Fruit fly (Drosophila melanogaster): ENCODE measurements around the gene CG18249.

The CG18249 gene

dm6 chr3R:8264302-8265080, 44.5 kb downstream of the CG18249 start, which contains the start of the genes RPA1 and Mcm2 (continued):
- peak; percentile 89 for TF ChIP-seq CG32532 (GFP tag; IDR thresholded peaks at IDR 0.05)
- no peak for TF ChIP-seq CG6854 (GFP tag; optimal IDR thresholded peaks at IDR 0.05)
- peak; percentile 82 for TF ChIP-seq NfI (GFP tag; optimal IDR thresholded peaks at IDR 0.05)
- peak; percentile 80 for TF ChIP-seq Hmr (GFP tag; optimal IDR thresholded peaks at IDR 0.05)
- peak; percentile 35 for TF ChIP-seq CG18011 (GFP tag; optimal IDR thresholded peaks at IDR 0.05)
- peak; percentile 85 for TF ChIP-seq CG2120 (GFP tag; optimal IDR thresholded peaks at IDR 0.05)
- TF ChIP-seq ttk (GFP tag; IDR thresholded peaks at IDR 0.05), result peak; percentile 55; the same call in 1 of the 2 replicates
- peak; percentile 43; the same call in 1 of the 2 replicates for TF ChIP-seq CG8765 (GFP tag; IDR thresholded peaks at IDR 0.05)
- peak; percentile 79; the same call in 2 of the 3 replicates for TF ChIP-seq H15 (GFP tag; IDR thresholded peaks at IDR 0.05)
- peak; percentile 63 for TF ChIP-seq fd96Cb (tag; optimal IDR thresholded peaks at IDR 0.05)
- TF ChIP-seq CG11247 (GFP tag; IDR thresholded peaks at IDR 0.05), result peak; percentile 74
- peak; percentile 89 for TF ChIP-seq CG13775 (GFP tag; optimal IDR thresholded peaks at IDR 0.05)
- TF ChIP-seq Gsc (GFP tag; IDR thresholded peaks at IDR 0.05), result 0 out of 2 replicates have a peak, but pooled peaks have one; percentile 53
- no peak for TF ChIP-seq D (optimal IDR thresholded peaks at IDR 0.05)
- peak; percentile 70 for TF ChIP-seq D (GFP tag; optimal IDR thresholded peaks at IDR 0.05)
- TF ChIP-seq CG7372 (GFP tag; IDR thresholded peaks at IDR 0.05), result peak; percentile 72; the same call in 1 of the 2 replicates
- no peak for TF ChIP-seq Sry-δ (GFP tag; optimal IDR thresholded peaks at IDR 0.05)
- TF ChIP-seq CG17912 (GFP tag; optimal IDR thresholded peaks at IDR 0.05), result no peak
- no peak for TF ChIP-seq jing (GFP tag; optimal IDR thresholded peaks at IDR 0.05)
- no peak for TF ChIP-seq CHES-1-like (GFP tag; optimal IDR thresholded peaks at IDR 0.05)
- no peak; the same call in 2 of the 3 replicates for TF ChIP-seq Optix (GFP tag; IDR thresholded peaks at IDR 0.05)
- peak; percentile 37 for TF ChIP-seq CG6683 (GFP tag; optimal IDR thresholded peaks at IDR 0.05)
- peak; percentile 38 for TF ChIP-seq CG3407 (GFP tag; optimal IDR thresholded peaks at IDR 0.05)
- peak; percentile 83 for TF ChIP-seq tgo (GFP tag; IDR thresholded peaks at IDR 0.05)
- TF ChIP-seq Sry-β (GFP tag; optimal IDR thresholded peaks at IDR 0.05), result peak; percentile 30
- TF ChIP-seq CG7987 (GFP tag; optimal IDR thresholded peaks at IDR 0.05), result no peak
- TF ChIP-seq usp (GFP tag; optimal IDR thresholded peaks at IDR 0.05), result no peak
- TF ChIP-seq CG5180 (GFP tag; optimal IDR thresholded peaks at IDR 0.05), result no peak
- TF ChIP-seq nmo (GFP tag; optimal IDR thresholded peaks at IDR 0.05), result peak; percentile 87
- TF ChIP-seq grn (GFP tag; optimal IDR thresholded peaks at IDR 0.05), result no peak
- TF ChIP-seq CG4424 (GFP tag; optimal IDR thresholded peaks at IDR 0.05), result peak; percentile 84
- TF ChIP-seq Antp (GFP tag; optimal IDR thresholded peaks at IDR 0.05), result peak; percentile 58
- TF ChIP-seq kah (GFP tag; optimal IDR thresholded peaks at IDR 0.05), result peak; percentile 10
- TF ChIP-seq Taf1 (GFP tag; IDR thresholded peaks at IDR 0.05), result peak; percentile 58; the same call in 1 of the 2 replicates
- TF ChIP-seq sqz (GFP tag; optimal IDR thresholded peaks at IDR 0.05), result no peak
- peak; percentile 72 for TF ChIP-seq sob (GFP tag; IDR thresholded peaks at IDR 0.05)
- peak; percentile 83 for TF ChIP-seq CG9215 (GFP tag; IDR thresholded peaks at IDR 0.05)
- peak; percentile 85 for TF ChIP-seq dysf (GFP tag; IDR thresholded peaks at IDR 0.05)
- TF ChIP-seq chm (GFP tag; IDR thresholded peaks at IDR 0.05), result peak; percentile 79
- peak; percentile 56; the same call in 1 of the 2 replicates for TF ChIP-seq sens-2 (GFP tag; IDR thresholded peaks at IDR 0.05)
- no peak for TF ChIP-seq ab (GFP tag; optimal IDR thresholded peaks at IDR 0.05)
- peak; percentile 67 for TF ChIP-seq CG9609 (GFP tag; optimal IDR thresholded peaks at IDR 0.05)
- peak; percentile 40 for TF ChIP-seq oc (tag; optimal IDR thresholded peaks at IDR 0.05)
- TF ChIP-seq CG6791 (GFP tag; IDR thresholded peaks at IDR 0.05; ENCODE audit: partially characterized antibody), result peak; percentile 43; the same call in 1 of the 3 replicates
- peak; percentile 69; the same call in 1 of the 3 replicates for TF ChIP-seq ase (GFP tag; IDR thresholded peaks at IDR 0.05)
- TF ChIP-seq CG12219 (GFP tag; optimal IDR thresholded peaks at IDR 0.05), result peak; percentile 50
- TF ChIP-seq Hsf (GFP tag; optimal IDR thresholded peaks at IDR 0.05), result peak; percentile 74
- peak; percentile 74 for TF ChIP-seq mam (GFP tag; optimal IDR thresholded peaks at IDR 0.05)
- TF ChIP-seq Camta (GFP tag; optimal IDR thresholded peaks at IDR 0.05), result no peak
- no peak for TF ChIP-seq Fer1 (GFP tag; optimal IDR thresholded peaks at IDR 0.05)
